Worm (Caenorhabditis elegans): ENCODE results near the gene noah-2.

ce11 chrIV:14103054-14103453 is 12.0 kb downstream of the noah-2 start, which contains the start of gene F52B11.5:
- TF ChIP-seq F49E8.2 (tag; optimal IDR thresholded peaks at IDR 0.05; ENCODE audit: insufficient read depth) (no peak), ets-4 (GFP tag; optimal IDR thresholded peaks at IDR 0.05) (no peak), F57C9.4 (tag; optimal IDR thresholded peaks at IDR 0.05) (no peak), cebp-1 (GFP tag; IDR thresholded peaks at IDR 0.05) (0 out of 2 replicates have a peak, but pooled peaks have one; percentile 22), cebp-1 (tag; optimal IDR thresholded peaks at IDR 0.05) (no peak), madf-3 (GFP tag; IDR thresholded peaks at IDR 0.05) (no peak), xnd-1 (tag; optimal IDR thresholded peaks at IDR 0.05) (no peak), nhr-27 (tag; optimal IDR thresholded peaks at IDR 0.05) (no peak), lsl-1 (GFP tag; optimal IDR thresholded peaks at IDR 0.05) (no peak), sea-2 (GFP tag; IDR thresholded peaks at IDR 0.05) (no peak), tlf-1 (GFP tag; optimal IDR thresholded peaks at IDR 0.05) (no peak), lag-1 (GFP tag; IDR thresholded peaks at IDR 0.05) (no peak)

Measured in whole organism, young adult.